Fruit fly (Drosophila melanogaster) whole organism, embryonic: Measurements from ENCODE around the gene Ppcs.
A peak's percentile ranks its signal among the peaks of the same experiment; 100 is the strongest.

Experiments
- Awh ChIP-seq: fragments of 200-800 bp; sonication (Bioruptor generic); IDR thresholded peaks from 2 replicates; pipeline ENCODE4, ENCODE4 v1.3.6; 2022; ENCODE audit warnings: missing biosample characterization, missing genetic modification characterization
- Bdp1 ChIP-seq: fragments of 200-800 bp; sonication (Bioruptor generic); optimal IDR thresholded peaks from 3 replicates; lab custom pipeline; 2016; ENCODE audit warnings: missing biosample characterization, missing genetic modification characterization
- Bteb2 ChIP-seq: fragments of 200-800 bp; sonication (Bioruptor generic); optimal IDR thresholded peaks from 2 replicates; lab custom pipeline; 2016; ENCODE audit warnings: missing biosample characterization, missing genetic modification characterization
- C15 ChIP-seq: fragments of 200-800 bp; sonication (Bioruptor generic); IDR thresholded peaks from 3 replicates; pipeline ENCODE4 v1.3.6; 2022; ENCODE audit warnings: missing biosample characterization, missing genetic modification characterization
- CG10654 ChIP-seq: fragments of 200-800 bp; sonication (Bioruptor generic); optimal IDR thresholded peaks from 2 replicates; lab custom pipeline; 2016; ENCODE audit warnings: missing biosample characterization, missing genetic modification characterization
- CG13894 ChIP-seq: fragments of 200-800 bp; sonication (Bioruptor generic); optimal IDR thresholded peaks from 3 replicates; lab custom pipeline; 2018; ENCODE audit warnings: missing biosample characterization, mild to moderate bottlenecking, missing genetic modification characterization, moderate library complexity
- CG14965 ChIP-seq: fragments of 200-800 bp; sonication (Bioruptor generic); optimal IDR thresholded peaks from 2 replicates; lab custom pipeline; 2016; ENCODE audit warnings: missing biosample characterization, missing genetic modification characterization, borderline replicate concordance
- CG15269 ChIP-seq: fragments of 200-800 bp; sonication (Bioruptor generic); optimal IDR thresholded peaks from 2 replicates; lab custom pipeline; 2018; ENCODE audit warnings: missing biosample characterization, mild to moderate bottlenecking, missing genetic modification characterization, moderate library complexity
- CG1792 ChIP-seq: fragments of 200-800 bp; sonication (Bioruptor generic); optimal IDR thresholded peaks from 2 replicates; lab custom pipeline; 2016; ENCODE audit warnings: missing biosample characterization, missing genetic modification characterization
- CG31388 ChIP-seq: fragments of 200-800 bp; sonication (Bioruptor generic); optimal IDR thresholded peaks from 2 replicates; lab custom pipeline; 2016; ENCODE audit warnings: missing biosample characterization, missing genetic modification characterization
- CG32767 ChIP-seq: fragments of 200-800 bp; sonication (Bioruptor generic); IDR thresholded peaks from 2 replicates; pipeline ENCODE4 v1.3.6; 2022; ENCODE audit warnings: missing biosample characterization, missing genetic modification characterization
- CG34224 ChIP-seq: fragments of 200-800 bp; sonication (Bioruptor generic); IDR thresholded peaks from 3 replicates; pipeline ENCODE4 v1.3.6; 2022; ENCODE audit warnings: missing biosample characterization, missing genetic modification characterization; ENCODE audit not compliant: partially characterized antibody
- CG6254 ChIP-seq: fragments of 200-800 bp; sonication (Bioruptor generic); optimal IDR thresholded peaks from 3 replicates; lab custom pipeline; 2017; ENCODE audit warnings: mild to moderate bottlenecking, missing biosample characterization, missing genetic modification reagents, missing genetic modification characterization
- CG7839 ChIP-seq: fragments of 200-800 bp; sonication (Bioruptor generic); optimal IDR thresholded peaks from 3 replicates; lab custom pipeline; 2018; ENCODE audit warnings: missing biosample characterization, mild to moderate bottlenecking, missing genetic modification characterization, moderate library complexity
- CG7987 ChIP-seq: fragments of 200-800 bp; sonication (Bioruptor generic); optimal IDR thresholded peaks from 2 replicates; lab custom pipeline; 2018; ENCODE audit warnings: missing biosample characterization, mild to moderate bottlenecking, missing genetic modification characterization, moderate library complexity
- CG8290 ChIP-seq, 3 experiments: fragments of 200-800 bp; sonication (Bioruptor generic); optimal IDR thresholded peaks; 2 replicates each; lab custom pipeline; 2016 to 2019; ENCODE audit warnings: missing biosample characterization in 3 of 3, missing genetic modification characterization in 3 of 3, mild to moderate bottlenecking in 2 of 3, moderate library complexity in 1 of 3
- CG8359 ChIP-seq: fragments of 200-800 bp; sonication (Bioruptor generic); optimal IDR thresholded peaks from 2 replicates; lab custom pipeline; 2017; ENCODE audit warnings: missing biosample characterization, mild to moderate bottlenecking, missing genetic modification characterization, borderline replicate concordance
- CG8478 ChIP-seq: fragments of >200 bp; optimal IDR thresholded peaks from 2 replicates; lab custom pipeline; 2018
- CG8924 ChIP-seq: fragments of 200-800 bp; optimal IDR thresholded peaks from 3 replicates; lab custom pipeline; 2019; ENCODE audit warnings: missing biosample characterization, mild to moderate bottlenecking, missing genetic modification characterization, moderate library complexity
- Deaf1 ChIP-seq: fragments of 200-800 bp; optimal IDR thresholded peaks from 3 replicates; lab custom pipeline; 2019; ENCODE audit warnings: missing biosample characterization, mild to moderate bottlenecking, missing genetic modification characterization, moderate library complexity
- Ets65A ChIP-seq: fragments of 200-800 bp; sonication (Bioruptor generic); peaks from one replicate; lab custom pipeline; 2016; ENCODE audit warnings: missing biosample characterization, missing genetic modification characterization
- Fer2 ChIP-seq: fragments of 200-800 bp; sonication (Bioruptor generic); optimal IDR thresholded peaks from 2 replicates; lab custom pipeline; 2018; ENCODE audit warnings: missing biosample characterization, mild to moderate bottlenecking, missing genetic modification characterization, moderate library complexity
- Hmx ChIP-seq: fragments of 200-800 bp; sonication (Bioruptor generic); optimal IDR thresholded peaks from 2 replicates; lab custom pipeline; 2016; ENCODE audit warnings: missing biosample characterization, missing genetic modification characterization
- Hr3 ChIP-seq: fragments of 200-800 bp; sonication (Bioruptor generic); optimal IDR thresholded peaks from 3 replicates; lab custom pipeline; 2016; ENCODE audit warnings: missing biosample characterization, missing genetic modification characterization
- MTF-1 ChIP-seq: fragments of 200-800 bp; sonication (Bioruptor generic); optimal IDR thresholded peaks from 2 replicates; lab custom pipeline; 2018; ENCODE audit warnings: missing biosample characterization, mild to moderate bottlenecking, missing genetic modification characterization, borderline replicate concordance
- Max ChIP-seq: fragments of 200-800 bp; sonication (Bioruptor generic); optimal IDR thresholded peaks from 2 replicates; lab custom pipeline; 2016; ENCODE audit warnings: missing biosample characterization, mild to moderate bottlenecking, missing genetic modification characterization
- Med ChIP-seq: fragments of 200-800 bp; sonication (Bioruptor generic); peaks from one replicate; lab custom pipeline; 2016; ENCODE audit warnings: missing biosample characterization, missing genetic modification characterization, mild to moderate bottlenecking, inconsistent platforms, moderate library complexity
- Mrtf ChIP-seq: fragments of 200-800 bp; sonication (Bioruptor generic); IDR thresholded peaks from 3 replicates; pipeline ENCODE4 v1.3.6; 2022; ENCODE audit warnings: missing biosample characterization, missing genetic modification characterization
- Myb ChIP-seq: fragments of 200-800 bp; sonication (Bioruptor generic); optimal IDR thresholded peaks from 2 replicates; lab custom pipeline; 2016; ENCODE audit warnings: missing biosample characterization, missing genetic modification characterization
- Sry-β ChIP-seq: fragments of 200-800 bp; sonication (Bioruptor generic); optimal IDR thresholded peaks from 2 replicates; lab custom pipeline; 2018; ENCODE audit warnings: missing biosample characterization, mild to moderate bottlenecking, missing genetic modification characterization, moderate library complexity
- ap ChIP-seq: fragments of 200-800 bp; sonication (Bioruptor generic); IDR thresholded peaks from 2 replicates; pipeline ENCODE4 v1.3.6; 2022; ENCODE audit warnings: missing biosample characterization, missing genetic modification characterization
- ase ChIP-seq: fragments of 200-800 bp; sonication (Bioruptor generic); IDR thresholded peaks from 3 replicates; pipeline ENCODE4 v1.3.6; 2022; ENCODE audit warnings: missing biosample characterization, missing genetic modification characterization
- ash1 ChIP-seq: fragments of 200-800 bp; sonication (Bioruptor generic); optimal IDR thresholded peaks from 2 replicates; lab custom pipeline; 2018; ENCODE audit warnings: missing biosample characterization, mild to moderate bottlenecking, missing genetic modification characterization
- ato ChIP-seq: fragments of 200-800 bp; sonication (Bioruptor generic); IDR thresholded peaks from 2 replicates; pipeline ENCODE4 v1.3.6; 2022; ENCODE audit warnings: missing biosample characterization, missing genetic modification characterization; ENCODE audit not compliant: partially characterized antibody
- az2 ChIP-seq: fragments of 200-800 bp; sonication (Bioruptor generic); optimal IDR thresholded peaks from 3 replicates; lab custom pipeline; 2016; ENCODE audit warnings: missing biosample characterization, missing genetic modification characterization
- bcd ChIP-seq: fragments of 200-800 bp; sonication (Bioruptor generic); optimal IDR thresholded peaks from 2 replicates; lab custom pipeline; 2017; ENCODE audit warnings: missing biosample characterization, mild to moderate bottlenecking, missing genetic modification characterization
- bsh ChIP-seq, 2 experiments: fragments of 200-800 bp; sonication (Bioruptor generic); optimal IDR thresholded peaks; 2 replicates each; lab custom pipeline; 2017 to 2018; ENCODE audit warnings: mild to moderate bottlenecking in 2 of 2, missing biosample characterization in 2 of 2, missing genetic modification characterization in 2 of 2, moderate library complexity in 1 of 2
- dati ChIP-seq: fragments of 200-800 bp; sonication (Bioruptor generic); IDR thresholded peaks from 2 replicates; pipeline ENCODE4 v1.3.6; 2022; ENCODE audit warnings: missing biosample characterization, missing genetic modification characterization
- inv ChIP-seq: fragments of 200-800 bp; sonication (Bioruptor generic); IDR thresholded peaks from 2 replicates; pipeline ENCODE4 v1.3.6; 2022; ENCODE audit warnings: missing biosample characterization, missing genetic modification characterization; ENCODE audit not compliant: partially characterized antibody
- jing ChIP-seq: fragments of 200-800 bp; sonication (Bioruptor generic); optimal IDR thresholded peaks from 2 replicates; lab custom pipeline; 2018; ENCODE audit warnings: missing biosample characterization, mild to moderate bottlenecking, missing genetic modification characterization
- jumu ChIP-seq: fragments of 200-800 bp; sonication (Bioruptor generic); optimal IDR thresholded peaks from 3 replicates; lab custom pipeline; 2016; ENCODE audit warnings: missing biosample characterization, missing genetic modification characterization
- lbe ChIP-seq: fragments of 200-800 bp; sonication (Bioruptor generic); optimal IDR thresholded peaks from 2 replicates; lab custom pipeline; 2016; ENCODE audit warnings: missing biosample characterization, mild to moderate bottlenecking, missing genetic modification characterization
- p53 ChIP-seq: fragments of 200-800 bp; sonication (Bioruptor generic); optimal IDR thresholded peaks from 2 replicates; lab custom pipeline; 2016; ENCODE audit warnings: missing biosample characterization, missing genetic modification characterization
- ro ChIP-seq: fragments of 200-800 bp; sonication (Bioruptor generic); IDR thresholded peaks from 2 replicates; pipeline ENCODE4 v1.3.6; 2022; ENCODE audit warnings: missing biosample characterization, missing genetic modification characterization
- sim ChIP-seq: fragments of 200-800 bp; sonication (Bioruptor generic); IDR thresholded peaks from 2 replicates; pipeline ENCODE4 v1.3.6; 2022; ENCODE audit warnings: missing biosample characterization, missing genetic modification characterization
- slp2 ChIP-seq: fragments of 200-800 bp; sonication (Bioruptor generic); optimal IDR thresholded peaks from 2 replicates; lab custom pipeline; 2016; ENCODE audit warnings: missing biosample characterization, missing genetic modification characterization
- unc-4 ChIP-seq: fragments of 200-800 bp; sonication (Bioruptor generic); IDR thresholded peaks from 2 replicates; pipeline ENCODE4 v1.3.6; 2022; ENCODE audit warnings: missing biosample characterization, missing genetic modification characterization; ENCODE audit not compliant: partially characterized antibody
- vfl ChIP-seq: fragments of 200-800 bp; sonication (Bioruptor generic); optimal IDR thresholded peaks from 2 replicates; lab custom pipeline; 2016; ENCODE audit warnings: missing biosample characterization, missing genetic modification characterization

Gene Ppcs

dm6 chr3R:19151848-19152787 is 4.4 kb upstream of the Ppcs start (continued):
- no peak for TF ChIP-seq ap (GFP tag; lab: Robert Waterston, UW)
- TF ChIP-seq MTF-1 (GFP tag; lab: Kevin White, UChicago), result no peak
- TF ChIP-seq unc-4 (GFP tag; lab: Robert Waterston, UW), result no peak
- TF ChIP-seq Awh (GFP tag; lab: Robert Waterston, UW), result no peak
- no peak for TF ChIP-seq ase (GFP tag; lab: Robert Waterston, UW)
- no peak for TF ChIP-seq ato
- TF ChIP-seq az2 (GFP tag; lab: Kevin White, UChicago), result peak; percentile 13
- no peak; the same call in 2 of the 3 replicates for TF ChIP-seq Mrtf (GFP tag; lab: Robert Waterston, UW)
- TF ChIP-seq Max (GFP tag; lab: Kevin White, UChicago), result no peak
- peak; percentile 1 for TF ChIP-seq CG8924
- peak; percentile 24 for TF ChIP-seq bcd (GFP tag; lab: Kevin White, UChicago)
- TF ChIP-seq CG8359 (GFP tag; lab: Kevin White, UChicago), result peak; percentile 94
- no peak for TF ChIP-seq Sry-β
- TF ChIP-seq Hr3 (GFP tag; lab: Kevin White, UChicago), result no peak
- no peak for TF ChIP-seq CG34224 (GFP tag; lab: Robert Waterston, UW)
- TF ChIP-seq slp2 (GFP tag; lab: Kevin White, UChicago), result no peak
- TF ChIP-seq Fer2 (tag; lab: Kevin White, UChicago), result no peak
- TF ChIP-seq Bdp1 (GFP tag; lab: Kevin White, UChicago), result no peak
- TF ChIP-seq jing (GFP tag; lab: Kevin White, UChicago), result no peak
- no peak for TF ChIP-seq vfl
- peak; percentile 60 for TF ChIP-seq CG15269
- peak; percentile 2 for TF ChIP-seq CG10654
- no peak for TF ChIP-seq CG8478 (lab: Kevin White, UChicago)
- TF ChIP-seq CG14965, result no peak
- no peak for TF ChIP-seq CG7987
- no peak for TF ChIP-seq CG31388 (GFP tag; lab: Kevin White, UChicago)
- TF ChIP-seq Ets65A (GFP tag; lab: Kevin White, UChicago), result no peak
- TF ChIP-seq CG32767 (GFP tag; lab: Robert Waterston, UW), result no peak
- TF ChIP-seq lbe, result peak; percentile 44
- no peak for TF ChIP-seq sim (GFP tag; lab: Robert Waterston, UW)
- TF ChIP-seq jumu (GFP tag; lab: Kevin White, UChicago), result no peak
- peak; percentile 66 for TF ChIP-seq Med (GFP tag; lab: Kevin White, UChicago)
- TF ChIP-seq CG8290 (GFP tag; optimal IDR thresholded peaks at IDR 0.05; lab: Kevin White, UChicago), result no peak
- no peak for TF ChIP-seq CG8290 (tag; optimal IDR thresholded peaks at IDR 0.05; lab: Kevin White, UChicago)
- TF ChIP-seq Deaf1, result no peak
- 0 out of 3 replicates have a peak, but pooled peaks have one; percentile 6 for TF ChIP-seq C15 (GFP tag; lab: Robert Waterston, UW)
- no peak for TF ChIP-seq inv (GFP tag; lab: Robert Waterston, UW)
- no peak for TF ChIP-seq Bteb2 (GFP tag; lab: Kevin White, UChicago)
- peak in 1 of 2 experiments; percentile 33 for TF ChIP-seq bsh (GFP tag; optimal IDR thresholded peaks at IDR 0.05; lab: Kevin White, UChicago)
- no peak for TF ChIP-seq ash1
- TF ChIP-seq CG7839 (tag; lab: Kevin White, UChicago), result peak; percentile 53
- no peak for TF ChIP-seq CG6254 (GFP tag; lab: Kevin White, UChicago)
- TF ChIP-seq Hmx (GFP tag; lab: Kevin White, UChicago), result no peak
- no peak for TF ChIP-seq p53 (GFP tag; lab: Kevin White, UChicago)
- no peak for TF ChIP-seq CG13894
- TF ChIP-seq ro (GFP tag; lab: Robert Waterston, UW), result no peak
- no peak for TF ChIP-seq CG1792 (GFP tag; lab: Kevin White, UChicago)
- TF ChIP-seq Myb (GFP tag; lab: Kevin White, UChicago), result no peak
- no peak for TF ChIP-seq dati (GFP tag; lab: Robert Waterston, UW)
